Fruit fly (Drosophila melanogaster) whole organism, embryonic: ENCODE results near the gene CG33160.

Source experiments
- Antp ChIP-seq: fragments of 200-800 bp; sonication (Bioruptor generic); optimal IDR thresholded peaks from 3 replicates; lab custom pipeline; 2016; ENCODE audit warnings: missing biosample characterization, missing genetic modification characterization
- B-H1 ChIP-seq: fragments of 200-800 bp; sonication (Bioruptor generic); IDR thresholded peaks from 3 replicates; pipeline ENCODE4 v1.3.6; 2022; ENCODE audit warnings: missing biosample characterization, missing genetic modification characterization
- B-H2 ChIP-seq: fragments of 200-800 bp; sonication (Bioruptor generic); optimal IDR thresholded peaks from 2 replicates; lab custom pipeline; 2018; ENCODE audit warnings: missing biosample characterization, mild to moderate bottlenecking, missing genetic modification characterization
- BEAF-32 ChIP-seq: fragments of 200-800 bp; sonication (Bioruptor generic); optimal IDR thresholded peaks from 3 replicates; lab custom pipeline; 2017; ENCODE audit warnings: missing biosample characterization, missing genetic modification characterization, mild to moderate bottlenecking, moderate library complexity, missing genetic modification reagents
- CG11398 ChIP-seq: fragments of 200-800 bp; sonication (Bioruptor generic); optimal IDR thresholded peaks from 2 replicates; lab custom pipeline; 2016; ENCODE audit warnings: missing biosample characterization, missing genetic modification characterization
- CG12104 ChIP-seq: fragments of 200-800 bp; sonication (Bioruptor generic); optimal IDR thresholded peaks from 3 replicates; lab custom pipeline; 2016; ENCODE audit warnings: missing biosample characterization, missing genetic modification characterization
- CG14014 ChIP-seq: fragments of 200-800 bp; sonication (Bioruptor generic); IDR thresholded peaks from 2 replicates; pipeline ENCODE4 v1.3.6; 2022; ENCODE audit warnings: missing biosample characterization, missing genetic modification characterization
- CG14860 ChIP-seq: fragments of 200-800 bp; sonication (Bioruptor generic); IDR thresholded peaks from 3 replicates; pipeline ENCODE4 v1.3.6; 2022; ENCODE audit warnings: missing biosample characterization, missing genetic modification characterization; ENCODE audit not compliant: partially characterized antibody
- CG14965 ChIP-seq: fragments of 200-800 bp; sonication (Bioruptor generic); optimal IDR thresholded peaks from 2 replicates; lab custom pipeline; 2016; ENCODE audit warnings: missing biosample characterization, missing genetic modification characterization, borderline replicate concordance
- CG18599 ChIP-seq: fragments of 200-800 bp; sonication (Bioruptor generic); optimal IDR thresholded peaks from 3 replicates; lab custom pipeline; 2017; ENCODE audit warnings: missing biosample characterization, missing genetic modification characterization, mild to moderate bottlenecking, moderate library complexity, missing genetic modification reagents
- CG30403 ChIP-seq: fragments of 200-800 bp; sonication (Bioruptor generic); optimal IDR thresholded peaks from 3 replicates; lab custom pipeline; 2016; ENCODE audit warnings: missing biosample characterization, missing genetic modification characterization
- CG32767 ChIP-seq: fragments of 200-800 bp; sonication (Bioruptor generic); IDR thresholded peaks from 2 replicates; pipeline ENCODE4 v1.3.6; 2022; ENCODE audit warnings: missing biosample characterization, missing genetic modification characterization
- CG4617 ChIP-seq: fragments of 200-800 bp; sonication (Bioruptor generic); optimal IDR thresholded peaks from 3 replicates; lab custom pipeline; 2016; ENCODE audit warnings: missing biosample characterization, missing genetic modification characterization, borderline replicate concordance
- CG4730 ChIP-seq: fragments of 200-800 bp; sonication (Bioruptor generic); IDR thresholded peaks from 2 replicates; pipeline ENCODE4 v1.3.6; 2022; ENCODE audit warnings: missing biosample characterization, missing genetic modification characterization
- CG6272 ChIP-seq: fragments of 200-800 bp; sonication (Bioruptor generic); IDR thresholded peaks from 2 replicates; pipeline ENCODE4 v1.3.6; 2022; ENCODE audit warnings: missing biosample characterization, missing genetic modification characterization
- CG7372 ChIP-seq: fragments of 200-800 bp; sonication (Bioruptor generic); IDR thresholded peaks from 2 replicates; pipeline ENCODE4 v1.3.6; 2022; ENCODE audit warnings: missing biosample characterization, missing genetic modification characterization
- CG7963 ChIP-seq: fragments of 200-800 bp; sonication (Bioruptor generic); IDR thresholded peaks from 3 replicates; pipeline ENCODE4 v1.3.6; 2022; ENCODE audit warnings: missing biosample characterization, missing genetic modification characterization; ENCODE audit not compliant: partially characterized antibody
- CG8388 ChIP-seq: fragments of 200-800 bp; sonication (Bioruptor generic); optimal IDR thresholded peaks from 2 replicates; lab custom pipeline; 2019; ENCODE audit warnings: missing biosample characterization, mild to moderate bottlenecking, missing genetic modification characterization, moderate library complexity
- CG8924 ChIP-seq: fragments of 200-800 bp; optimal IDR thresholded peaks from 3 replicates; lab custom pipeline; 2019; ENCODE audit warnings: missing biosample characterization, mild to moderate bottlenecking, missing genetic modification characterization, moderate library complexity
- CHES-1-like ChIP-seq: fragments of 200-800 bp; sonication (Bioruptor generic); optimal IDR thresholded peaks from 2 replicates; lab custom pipeline; 2016; ENCODE audit warnings: missing biosample characterization, missing genetic modification characterization
- Dll ChIP-seq: fragments of 200-800 bp; sonication (Bioruptor generic); IDR thresholded peaks from 4 replicates; pipeline ENCODE4 v1.3.6; 2022; ENCODE audit warnings: missing biosample characterization, missing genetic modification characterization; ENCODE audit not compliant: partially characterized antibody
- Dref ChIP-seq: fragments of 200-800 bp; sonication (Bioruptor generic); IDR thresholded peaks from 2 replicates; pipeline ENCODE4 v1.3.6; 2022; ENCODE audit warnings: missing biosample characterization, missing genetic modification characterization
- E2f1 ChIP-seq: fragments of 200-800 bp; sonication (Bioruptor generic); IDR thresholded peaks from 2 replicates; pipeline ENCODE4 v1.3.6; 2022; ENCODE audit warnings: missing biosample characterization, missing genetic modification characterization
- Fer2 ChIP-seq: fragments of 200-800 bp; sonication (Bioruptor generic); optimal IDR thresholded peaks from 2 replicates; lab custom pipeline; 2018; ENCODE audit warnings: missing biosample characterization, mild to moderate bottlenecking, missing genetic modification characterization, moderate library complexity
- HmgZ ChIP-seq: fragments of 200-800 bp; sonication (Bioruptor generic); optimal IDR thresholded peaks from 2 replicates; lab custom pipeline; 2018; ENCODE audit warnings: missing biosample characterization, mild to moderate bottlenecking, missing genetic modification characterization
- Hr51 ChIP-seq, 2 experiments: fragments of 200-800 bp; sonication (Bioruptor generic); optimal IDR thresholded peaks; 2 replicates in 1 of 2; 3 replicates in 1 of 2; lab custom pipeline; 2016 to 2018; ENCODE audit warnings: missing biosample characterization in 2 of 2, missing genetic modification characterization in 2 of 2, mild to moderate bottlenecking in 1 of 2, moderate library complexity in 1 of 2
- NFAT ChIP-seq: fragments of 200-800 bp; sonication (Bioruptor generic); IDR thresholded peaks from 2 replicates; pipeline ENCODE4 v1.3.6; 2022; ENCODE audit warnings: missing biosample characterization, missing genetic modification characterization
- Xbp1 ChIP-seq: fragments of 200-800 bp; sonication (Bioruptor generic); optimal IDR thresholded peaks from 3 replicates; lab custom pipeline; 2016; ENCODE audit warnings: missing biosample characterization, mild to moderate bottlenecking, missing genetic modification characterization
- al ChIP-seq: fragments of 200-800 bp; sonication (Bioruptor generic); IDR thresholded peaks from 2 replicates; pipeline ENCODE4 v1.3.6; 2022; ENCODE audit warnings: missing biosample characterization, missing genetic modification characterization
- btn ChIP-seq: fragments of 200-800 bp; sonication (Bioruptor generic); optimal IDR thresholded peaks from 2 replicates; lab custom pipeline; 2016; ENCODE audit warnings: missing biosample characterization, missing genetic modification characterization
- dati ChIP-seq: fragments of 200-800 bp; sonication (Bioruptor generic); IDR thresholded peaks from 2 replicates; pipeline ENCODE4 v1.3.6; 2022; ENCODE audit warnings: missing biosample characterization, missing genetic modification characterization
- ftz-f1 ChIP-seq: fragments of 200-800 bp; sonication (Bioruptor generic); optimal IDR thresholded peaks from 2 replicates; lab custom pipeline; 2016; ENCODE audit warnings: missing biosample characterization, missing genetic modification characterization
- hkb ChIP-seq, 2 experiments: fragments of 200-800 bp in 1 of 2; fragments of >200 bp in 1 of 2; sonication (Bioruptor generic) in 1 of 2; IDR thresholded peaks in 1 of 2; optimal IDR thresholded peaks in 1 of 2; 2 replicates each; pipeline versions ENCODE4 v1.3.6 to Lab custom; 2017 to 2022; ENCODE audit warnings: missing biosample characterization in 1 of 2, missing genetic modification characterization in 1 of 2
- ind ChIP-seq: fragments of 200-800 bp; sonication (Bioruptor generic); optimal IDR thresholded peaks from 3 replicates; lab custom pipeline; 2016; ENCODE audit warnings: missing biosample characterization, missing genetic modification characterization
- ken ChIP-seq: fragments of 200-800 bp; sonication (Bioruptor generic); IDR thresholded peaks from 3 replicates; pipeline ENCODE4 v1.3.6; 2022; ENCODE audit warnings: missing biosample characterization, missing genetic modification characterization
- lilli ChIP-seq: fragments of 200-800 bp; sonication (Bioruptor generic); optimal IDR thresholded peaks from 3 replicates; lab custom pipeline; 2016; ENCODE audit warnings: missing biosample characterization, missing genetic modification characterization
- mld ChIP-seq: fragments of 200-800 bp; sonication (Bioruptor generic); IDR thresholded peaks from 3 replicates; pipeline ENCODE4 v1.3.6; 2022; ENCODE audit warnings: missing biosample characterization, missing genetic modification characterization; ENCODE audit not compliant: partially characterized antibody
- nerfin-2 ChIP-seq: fragments of 200-800 bp; sonication (Bioruptor generic); IDR thresholded peaks from 2 replicates; pipeline ENCODE4 v1.3.6; 2022; ENCODE audit warnings: missing biosample characterization, missing genetic modification characterization; ENCODE audit not compliant: partially characterized antibody
- p53 ChIP-seq: fragments of 200-800 bp; sonication (Bioruptor generic); optimal IDR thresholded peaks from 2 replicates; lab custom pipeline; 2016; ENCODE audit warnings: missing biosample characterization, missing genetic modification characterization
- pho ChIP-seq: fragments of 200-800 bp; sonication (Bioruptor generic); optimal IDR thresholded peaks from 2 replicates; lab custom pipeline; 2016; ENCODE audit warnings: missing biosample characterization, missing genetic modification characterization
- rib ChIP-seq: fragments of 200-800 bp; sonication (Bioruptor generic); IDR thresholded peaks from 2 replicates; pipeline ENCODE4 v1.3.6; 2022; ENCODE audit warnings: missing biosample characterization, missing genetic modification characterization
- schlank ChIP-seq: fragments of 200-800 bp; sonication (Bioruptor generic); optimal IDR thresholded peaks from 2 replicates; lab custom pipeline; 2018; ENCODE audit warnings: missing biosample characterization, mild to moderate bottlenecking, missing genetic modification characterization
- shn ChIP-seq: fragments of 200-800 bp; sonication (Bioruptor generic); optimal IDR thresholded peaks from 3 replicates; lab custom pipeline; 2016; ENCODE audit warnings: missing biosample characterization, missing genetic modification characterization
- sr ChIP-seq: fragments of 200-800 bp; sonication (Bioruptor generic); IDR thresholded peaks from 3 replicates; pipeline ENCODE4 v1.3.6; 2022; ENCODE audit warnings: missing biosample characterization, missing genetic modification characterization
- sug ChIP-seq: fragments of 200-800 bp; optimal IDR thresholded peaks from 2 replicates; lab custom pipeline; 2019; ENCODE audit warnings: missing biosample characterization, mild to moderate bottlenecking, missing genetic modification characterization, moderate library complexity
- twi ChIP-seq: fragments of 200-800 bp; optimal IDR thresholded peaks from 2 replicates; lab custom pipeline; 2019; ENCODE audit warnings: missing biosample characterization, mild to moderate bottlenecking, missing genetic modification characterization, moderate library complexity
- tx ChIP-seq: fragments of 200-800 bp; sonication (Bioruptor generic); optimal IDR thresholded peaks from 2 replicates; lab custom pipeline; 2016; ENCODE audit warnings: missing biosample characterization, missing genetic modification characterization
- unc-4 ChIP-seq: fragments of 200-800 bp; sonication (Bioruptor generic); IDR thresholded peaks from 2 replicates; pipeline ENCODE4 v1.3.6; 2022; ENCODE audit warnings: missing biosample characterization, missing genetic modification characterization; ENCODE audit not compliant: partially characterized antibody
- usp ChIP-seq: fragments of >200 bp; optimal IDR thresholded peaks from 2 replicates; lab custom pipeline; 2017; ENCODE audit warnings: missing biosample characterization, missing genetic modification characterization

The CG33160 gene

dm6 chr3L:3178530-3179096 lies 27.6 kb downstream of the CG33160 start, which contains the start of the genes MnM and Girdin (continued):
- TF ChIP-seq p53 (GFP tag; lab: Kevin White, UChicago) (peak; percentile 40), usp (GFP tag; lab: Kevin White, UChicago) (no peak), dati (GFP tag; lab: Robert Waterston, UW) (no peak), CHES-1-like (GFP tag; lab: Kevin White, UChicago) (peak; percentile 86), unc-4 (GFP tag; lab: Robert Waterston, UW) (peak; percentile 87), pho (GFP tag; lab: Kevin White, UChicago) (peak; percentile 86), B-H2 (GFP tag; lab: Kevin White, UChicago) (no peak), CG4617 (GFP tag; lab: Kevin White, UChicago) (peak; percentile 84), ken (0 out of 3 replicates have a peak, but pooled peaks have one; percentile 31), CG6272 (peak; percentile 41; the same call in 1 of the 2 replicates), CG12104 (GFP tag; lab: Kevin White, UChicago) (peak; percentile 41), mld (peak; percentile 60; the same call in 1 of the 3 replicates), B-H1 (GFP tag; lab: Robert Waterston, UW) (no peak), CG14860 (GFP tag; lab: Robert Waterston, UW) (peak; percentile 80), twi (peak; percentile 43), NFAT (GFP tag; lab: Robert Waterston, UW) (peak; percentile 62; the same call in 1 of the 2 replicates), Xbp1 (GFP tag; lab: Kevin White, UChicago) (peak; percentile 79), Fer2 (tag; lab: Kevin White, UChicago) (peak; percentile 24), CG18599 (GFP tag; lab: Kevin White, UChicago) (peak; percentile 44), E2f1 (GFP tag; lab: Robert Waterston, UW) (peak; percentile 25; the same call in 1 of the 2 replicates), CG32767 (GFP tag; lab: Robert Waterston, UW) (no peak), rib (GFP tag; lab: Robert Waterston, UW) (no peak), CG11398 (GFP tag; lab: Kevin White, UChicago) (no peak), CG8924 (tag; lab: Kevin White, UChicago) (peak; percentile 46), btn (GFP tag; lab: Kevin White, UChicago) (peak; percentile 52), sr (no peak), ftz-f1 (no peak), CG7963 (GFP tag; lab: Robert Waterston, UW) (0 out of 3 replicates have a peak, but pooled peaks have one; percentile 43), CG14014 (GFP tag; lab: Robert Waterston, UW) (peak; percentile 37; the same call in 1 of the 2 replicates), Hr51 (GFP tag; optimal IDR thresholded peaks at IDR 0.05; lab: Kevin White, UChicago) (peak in 1 of 2 experiments; percentile 74), shn (GFP tag; lab: Kevin White, UChicago) (peak; percentile 87), schlank (tag; lab: Kevin White, UChicago) (no peak), CG14965 (GFP tag; lab: Kevin White, UChicago) (peak; percentile 38), nerfin-2 (GFP tag; lab: Robert Waterston, UW) (peak; percentile 59), HmgZ (tag; lab: Kevin White, UChicago) (peak; percentile 82), CG4730 (GFP tag; lab: Robert Waterston, UW) (0 out of 2 replicates have a peak, but pooled peaks have one; percentile 11), sug (tag; lab: Kevin White, UChicago) (no peak), CG7372 (0 out of 2 replicates have a peak, but pooled peaks have one; percentile 11), CG8388 (GFP tag; lab: Kevin White, UChicago) (no peak), Dll (GFP tag; lab: Robert Waterston, UW) (peak; percentile 93), CG30403 (peak; percentile 87), al (GFP tag; lab: Robert Waterston, UW) (peak; percentile 44; the same call in 1 of the 2 replicates), lilli (peak; percentile 87), Antp (GFP tag; lab: Kevin White, UChicago) (peak; percentile 82), Dref (GFP tag; lab: Robert Waterston, UW) (peak; percentile 68), hkb (optimal IDR thresholded peaks at IDR 0.05; lab: Kevin White, UChicago) (peak; percentile 89), hkb (GFP tag; IDR thresholded peaks at IDR 0.05; lab: Robert Waterston, UW) (no peak), tx (GFP tag; lab: Kevin White, UChicago) (peak; percentile 74), ind (GFP tag; lab: Kevin White, UChicago) (peak; percentile 76), BEAF-32 (GFP tag; lab: Kevin White, UChicago) (peak; percentile 96)
